Fruit fly (Drosophila melanogaster) whole organism, embryonic: ENCODE results near the gene uif.
A peak's percentile ranks its signal among the peaks of the same experiment; 100 is the strongest.

Experiments
- Aef1 ChIP-seq: fragments of 200-800 bp; sonication (Bioruptor generic); IDR thresholded peaks from 3 replicates; pipeline ENCODE4 v1.3.6; 2022; ENCODE audit warnings: missing biosample characterization, missing genetic modification characterization
- B-H2 ChIP-seq: fragments of 200-800 bp; sonication (Bioruptor generic); optimal IDR thresholded peaks from 2 replicates; lab custom pipeline; 2018; ENCODE audit warnings: missing biosample characterization, mild to moderate bottlenecking, missing genetic modification characterization
- Bteb2 ChIP-seq: fragments of 200-800 bp; sonication (Bioruptor generic); optimal IDR thresholded peaks from 2 replicates; lab custom pipeline; 2016; ENCODE audit warnings: missing biosample characterization, missing genetic modification characterization
- CG10209 ChIP-seq: fragments of 200-800 bp; sonication (Bioruptor generic); optimal IDR thresholded peaks from 3 replicates; lab custom pipeline; 2017; ENCODE audit warnings: missing biosample characterization, mild to moderate bottlenecking, missing genetic modification characterization, missing genetic modification reagents
- CG10267 ChIP-seq: fragments of 200-800 bp; sonication (Bioruptor generic); optimal IDR thresholded peaks from 2 replicates; lab custom pipeline; 2018; ENCODE audit warnings: missing biosample characterization, mild to moderate bottlenecking, missing genetic modification characterization, moderate library complexity
- CG10565 ChIP-seq: fragments of 200-800 bp; sonication (Bioruptor generic); optimal IDR thresholded peaks from 3 replicates; lab custom pipeline; 2016; ENCODE audit warnings: missing biosample characterization, mild to moderate bottlenecking, missing genetic modification characterization
- CG10654 ChIP-seq: fragments of 200-800 bp; sonication (Bioruptor generic); optimal IDR thresholded peaks from 2 replicates; lab custom pipeline; 2016; ENCODE audit warnings: missing biosample characterization, missing genetic modification characterization
- CG11085 ChIP-seq: fragments of 200-800 bp; sonication (Bioruptor generic); IDR thresholded peaks from 2 replicates; pipeline ENCODE4 v1.3.6; 2022; ENCODE audit warnings: missing biosample characterization, missing genetic modification characterization
- CG1233 ChIP-seq: fragments of 200-800 bp; sonication (Bioruptor generic); optimal IDR thresholded peaks from 4 replicates; lab custom pipeline; 2018; ENCODE audit warnings: missing biosample characterization, mild to moderate bottlenecking, missing genetic modification characterization
- CG12769 ChIP-seq: fragments of 200-800 bp; sonication (Bioruptor generic); optimal IDR thresholded peaks from 2 replicates; lab custom pipeline; 2019; ENCODE audit warnings: missing biosample characterization, mild to moderate bottlenecking, missing genetic modification characterization, moderate library complexity
- CG13296 ChIP-seq: fragments of 200-800 bp; sonication (Bioruptor generic); optimal IDR thresholded peaks from 3 replicates; lab custom pipeline; 2018; ENCODE audit warnings: missing biosample characterization, mild to moderate bottlenecking, missing genetic modification characterization
- CG14667 ChIP-seq: fragments of 200-800 bp; sonication (Bioruptor generic); IDR thresholded peaks from 2 replicates; pipeline ENCODE4 v1.3.6; 2022; ENCODE audit warnings: missing biosample characterization, missing genetic modification characterization
- CG14965 ChIP-seq: fragments of 200-800 bp; sonication (Bioruptor generic); optimal IDR thresholded peaks from 2 replicates; lab custom pipeline; 2016; ENCODE audit warnings: missing biosample characterization, missing genetic modification characterization, borderline replicate concordance
- CG15601 ChIP-seq: fragments of 200-800 bp; sonication (Bioruptor generic); optimal IDR thresholded peaks from 3 replicates; lab custom pipeline; 2019; ENCODE audit warnings: missing biosample characterization, mild to moderate bottlenecking, missing genetic modification characterization, moderate library complexity
- CG31224 ChIP-seq: fragments of 200-800 bp; sonication (Bioruptor generic); IDR thresholded peaks from 2 replicates; pipeline ENCODE4 v1.3.6; 2022; ENCODE audit warnings: missing biosample characterization, missing genetic modification characterization
- CG32772 ChIP-seq: fragments of 200-800 bp; sonication (Bioruptor generic); IDR thresholded peaks from 2 replicates; pipeline ENCODE4 v1.3.6; 2022; ENCODE audit warnings: missing biosample characterization, missing genetic modification characterization
- CG4328 ChIP-seq: fragments of 200-800 bp; sonication (Bioruptor generic); optimal IDR thresholded peaks from 3 replicates; lab custom pipeline; 2017; ENCODE audit warnings: missing biosample characterization, missing genetic modification reagents, missing genetic modification characterization
- CG4820 ChIP-seq: fragments of 200-800 bp; sonication (Bioruptor generic); optimal IDR thresholded peaks from 3 replicates; lab custom pipeline; 2016; ENCODE audit warnings: missing biosample characterization, missing genetic modification characterization
- CG6654 ChIP-seq: fragments of 200-800 bp; sonication (Bioruptor generic); optimal IDR thresholded peaks from 2 replicates; lab custom pipeline; 2017; ENCODE audit warnings: missing biosample characterization, mild to moderate bottlenecking, missing genetic modification characterization
- CG9609 ChIP-seq: fragments of 200-800 bp; sonication (Bioruptor generic); optimal IDR thresholded peaks from 3 replicates; lab custom pipeline; 2016; ENCODE audit warnings: missing biosample characterization, missing genetic modification characterization
- Dip3 ChIP-seq: fragments of 200-800 bp; sonication (Bioruptor generic); optimal IDR thresholded peaks from 3 replicates; lab custom pipeline; 2016; ENCODE audit warnings: missing biosample characterization, missing genetic modification characterization
- Dp ChIP-seq: fragments of 200-800 bp; sonication (Bioruptor generic); optimal IDR thresholded peaks from 2 replicates; lab custom pipeline; 2018; ENCODE audit warnings: missing biosample characterization, mild to moderate bottlenecking, missing genetic modification characterization, moderate library complexity
- Ets65A ChIP-seq: fragments of 200-800 bp; sonication (Bioruptor generic); peaks from one replicate; lab custom pipeline; 2016; ENCODE audit warnings: missing biosample characterization, missing genetic modification characterization
- Lpt ChIP-seq: fragments of >200 bp; optimal IDR thresholded peaks from 2 replicates; lab custom pipeline; 2018; ENCODE audit warnings: missing biosample characterization, missing genetic modification characterization
- NK7.1 ChIP-seq: fragments of 200-800 bp; sonication (Bioruptor generic); optimal IDR thresholded peaks from 3 replicates; lab custom pipeline; 2016; ENCODE audit warnings: missing biosample characterization, missing genetic modification characterization
- bigmax ChIP-seq: fragments of 200-800 bp; sonication (Bioruptor generic); optimal IDR thresholded peaks from 2 replicates; lab custom pipeline; 2018; ENCODE audit warnings: missing biosample characterization, mild to moderate bottlenecking, missing genetic modification characterization
- br ChIP-seq: fragments of >200 bp; optimal IDR thresholded peaks from 2 replicates; lab custom pipeline; 2017
- bsh ChIP-seq, 2 experiments: fragments of 200-800 bp; sonication (Bioruptor generic); optimal IDR thresholded peaks; 2 replicates each; lab custom pipeline; 2017 to 2018; ENCODE audit warnings: mild to moderate bottlenecking in 2 of 2, missing biosample characterization in 2 of 2, missing genetic modification characterization in 2 of 2, moderate library complexity in 1 of 2
- chinmo ChIP-seq: fragments of 200-800 bp; sonication (Bioruptor generic); IDR thresholded peaks from 4 replicates; pipeline ENCODE4 v1.3.6; 2022; ENCODE audit warnings: missing biosample characterization, missing genetic modification characterization; ENCODE audit not compliant: partially characterized antibody
- chm ChIP-seq: fragments of 200-800 bp; sonication (Bioruptor generic); IDR thresholded peaks from 2 replicates; pipeline ENCODE4 v1.3.6; 2022; ENCODE audit warnings: missing biosample characterization, missing genetic modification characterization
- danr ChIP-seq: fragments of 200-800 bp; sonication (Bioruptor generic); IDR thresholded peaks from 2 replicates; pipeline ENCODE4 v1.3.6; 2022; ENCODE audit warnings: missing biosample characterization, missing genetic modification characterization
- dimm ChIP-seq: fragments of 200-800 bp; sonication (Bioruptor generic); IDR thresholded peaks from 2 replicates; pipeline ENCODE4 v1.3.6; 2022; ENCODE audit warnings: missing biosample characterization, missing genetic modification characterization
- dm ChIP-seq: fragments of 200-800 bp; sonication (Bioruptor generic); optimal IDR thresholded peaks from 3 replicates; lab custom pipeline; 2016; ENCODE audit warnings: missing biosample characterization, missing genetic modification characterization
- dpn ChIP-seq, 2 experiments: fragments of 200-800 bp; sonication (Bioruptor generic); optimal IDR thresholded peaks; 3 replicates each; lab custom pipeline; 2016; ENCODE audit warnings: missing biosample characterization in 2 of 2, missing genetic modification characterization in 2 of 2
- eyg ChIP-seq: fragments of 200-800 bp; sonication (Bioruptor generic); optimal IDR thresholded peaks from 3 replicates; lab custom pipeline; 2016; ENCODE audit warnings: missing biosample characterization, missing genetic modification characterization
- fd96Cb ChIP-seq: fragments of 200-800 bp; sonication (Bioruptor generic); optimal IDR thresholded peaks from 2 replicates; lab custom pipeline; 2018; ENCODE audit warnings: missing biosample characterization, mild to moderate bottlenecking, missing genetic modification characterization, moderate library complexity
- gfzf ChIP-seq: fragments of 200-800 bp; sonication (Bioruptor generic); optimal IDR thresholded peaks from 2 replicates; lab custom pipeline; 2016; ENCODE audit warnings: missing biosample characterization, mild to moderate bottlenecking, missing genetic modification characterization, moderate library complexity
- ind ChIP-seq: fragments of 200-800 bp; sonication (Bioruptor generic); optimal IDR thresholded peaks from 3 replicates; lab custom pipeline; 2016; ENCODE audit warnings: missing biosample characterization, missing genetic modification characterization
- lmd ChIP-seq: fragments of 200-800 bp; sonication (Bioruptor generic); IDR thresholded peaks from 2 replicates; pipeline ENCODE4 v1.3.6; 2022; ENCODE audit warnings: missing biosample characterization, missing genetic modification characterization
- nerfin-2 ChIP-seq: fragments of 200-800 bp; sonication (Bioruptor generic); IDR thresholded peaks from 2 replicates; pipeline ENCODE4 v1.3.6; 2022; ENCODE audit warnings: missing biosample characterization, missing genetic modification characterization; ENCODE audit not compliant: partially characterized antibody
- odd ChIP-seq: fragments of 200-800 bp; sonication (Bioruptor generic); optimal IDR thresholded peaks from 2 replicates; lab custom pipeline; 2017; ENCODE audit warnings: missing biosample characterization, mild to moderate bottlenecking, missing genetic modification characterization
- pfk ChIP-seq: fragments of 200-800 bp; sonication (Bioruptor generic); optimal IDR thresholded peaks from 2 replicates; lab custom pipeline; 2018; ENCODE audit warnings: missing biosample characterization, mild to moderate bottlenecking, missing genetic modification characterization, moderate library complexity
- pho ChIP-seq: fragments of 200-800 bp; sonication (Bioruptor generic); optimal IDR thresholded peaks from 2 replicates; lab custom pipeline; 2016; ENCODE audit warnings: missing biosample characterization, missing genetic modification characterization
- schlank ChIP-seq: fragments of 200-800 bp; sonication (Bioruptor generic); optimal IDR thresholded peaks from 2 replicates; lab custom pipeline; 2018; ENCODE audit warnings: missing biosample characterization, mild to moderate bottlenecking, missing genetic modification characterization
- seq ChIP-seq: fragments of 200-800 bp; sonication (Bioruptor generic); IDR thresholded peaks from 2 replicates; pipeline ENCODE4 v1.3.6; 2022; ENCODE audit warnings: missing biosample characterization, missing genetic modification characterization
- so ChIP-seq: fragments of 200-800 bp; sonication (Bioruptor generic); IDR thresholded peaks from 3 replicates; pipeline ENCODE4 v1.3.6; 2022; ENCODE audit warnings: missing biosample characterization, missing genetic modification characterization
- tll ChIP-seq, 2 experiments: fragments of 200-800 bp in 1 of 2; fragments of >200 bp in 1 of 2; sonication (Bioruptor generic) in 1 of 2; optimal IDR thresholded peaks; 2 replicates each; lab custom pipeline; 2017 to 2019; ENCODE audit warnings: missing biosample characterization in 2 of 2, missing genetic modification characterization in 2 of 2, mild to moderate bottlenecking in 1 of 2, moderate library complexity in 1 of 2
- tna ChIP-seq: fragments of 200-800 bp; sonication (Bioruptor generic); IDR thresholded peaks from 2 replicates; pipeline ENCODE4 v1.3.6; 2022; ENCODE audit warnings: missing biosample characterization, missing genetic modification characterization; ENCODE audit not compliant: partially characterized antibody
- toy ChIP-seq: fragments of 200-800 bp; sonication (Bioruptor generic); IDR thresholded peaks from 2 replicates; pipeline ENCODE4 v1.3.6; 2022; ENCODE audit warnings: missing biosample characterization, missing genetic modification characterization
- trem ChIP-seq: fragments of 200-800 bp; optimal IDR thresholded peaks from 3 replicates; lab custom pipeline; 2019; ENCODE audit warnings: missing biosample characterization, mild to moderate bottlenecking, missing genetic modification characterization, moderate library complexity
- vnd ChIP-seq: fragments of 200-800 bp; sonication (Bioruptor generic); IDR thresholded peaks from 3 replicates; pipeline ENCODE4 v1.3.6; 2022; ENCODE audit warnings: missing biosample characterization, missing genetic modification characterization; ENCODE audit not compliant: partially characterized antibody
- wdn ChIP-seq: fragments of 200-800 bp; sonication (Bioruptor generic); IDR thresholded peaks from 2 replicates; pipeline ENCODE4 v1.3.6; 2022; ENCODE audit warnings: missing biosample characterization, missing genetic modification characterization

Gene uif

DNA sequence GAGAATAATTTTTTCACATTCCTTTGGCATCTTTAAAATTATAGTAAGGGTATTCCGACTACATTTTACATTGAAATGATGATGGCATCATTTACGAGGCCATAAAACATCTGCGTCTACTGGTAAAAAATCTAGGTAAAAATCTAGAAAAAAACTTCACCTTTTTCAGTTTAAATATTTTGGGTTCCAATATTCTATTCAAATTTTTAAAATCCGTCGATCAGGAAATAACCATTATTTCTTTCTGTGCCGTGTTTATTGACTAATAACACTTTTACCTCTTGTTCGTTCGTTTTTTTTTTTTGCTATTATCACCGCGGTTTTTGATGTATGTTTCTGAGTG lies 29.2 kb upstream of the uif start (continued):
- TF ChIP-seq bigmax (GFP tag; lab: Kevin White, UChicago): no peak
- TF ChIP-seq ind (GFP tag; lab: Kevin White, UChicago): peak; percentile 64
- TF ChIP-seq trem (tag; lab: Kevin White, UChicago): peak; percentile 17
- no peak for TF ChIP-seq CG31224
- TF ChIP-seq dm (GFP tag; lab: Kevin White, UChicago): peak; percentile 15
- peak; percentile 36; the same call in 1 of the 2 replicates for TF ChIP-seq wdn (GFP tag; lab: Robert Waterston, UW)
- TF ChIP-seq B-H2 (GFP tag; lab: Kevin White, UChicago): no peak
- TF ChIP-seq chm (GFP tag; lab: Robert Waterston, UW): no peak
- peak; percentile 31 for TF ChIP-seq CG10267 (tag; lab: Kevin White, UChicago)
- peak; percentile 2 for TF ChIP-seq eyg (GFP tag; lab: Kevin White, UChicago)
- no peak for TF ChIP-seq tna (GFP tag; lab: Robert Waterston, UW)
- TF ChIP-seq CG14667 (GFP tag; lab: Robert Waterston, UW): no peak
- peak; percentile 7 for TF ChIP-seq CG10654 (GFP tag; lab: Kevin White, UChicago)
- TF ChIP-seq CG11085 (GFP tag; lab: Robert Waterston, UW): no peak
- TF ChIP-seq fd96Cb (tag; lab: Kevin White, UChicago): peak; percentile 43
- TF ChIP-seq CG10565 (GFP tag; lab: Kevin White, UChicago): no peak
- no peak for TF ChIP-seq gfzf
- peak; percentile 21 for TF ChIP-seq CG13296 (GFP tag; lab: Kevin White, UChicago)
- peak; percentile 73 for TF ChIP-seq Ets65A
- no peak for TF ChIP-seq tll (GFP tag; optimal IDR thresholded peaks at IDR 0.05; lab: Kevin White, UChicago)
- no peak for TF ChIP-seq CG14965
- peak; percentile 48 for TF ChIP-seq CG10209
- peak; percentile 45 for TF ChIP-seq CG4820 (GFP tag; lab: Kevin White, UChicago)
- TF ChIP-seq NK7.1: no peak
- peak; percentile 74 for TF ChIP-seq CG9609 (GFP tag; lab: Kevin White, UChicago)
- TF ChIP-seq pho: peak; percentile 55
- TF ChIP-seq CG15601 (tag; lab: Kevin White, UChicago): no peak
- TF ChIP-seq bsh (GFP tag; optimal IDR thresholded peaks at IDR 0.05; lab: Kevin White, UChicago): peak in 1 of 2 experiments; percentile 64
- peak; percentile 19 for TF ChIP-seq odd (GFP tag; lab: Kevin White, UChicago)
- peak; percentile 49; the same call in 1 of the 2 replicates for TF ChIP-seq seq (GFP tag; lab: Robert Waterston, UW)
- no peak for TF ChIP-seq schlank (tag; lab: Kevin White, UChicago)
- TF ChIP-seq toy: no peak
- no peak for TF ChIP-seq dimm (GFP tag; lab: Robert Waterston, UW)
- peak; percentile 62 for TF ChIP-seq CG32772 (GFP tag; lab: Robert Waterston, UW)
- peak; percentile 33 for TF ChIP-seq Bteb2 (GFP tag; lab: Kevin White, UChicago)
- TF ChIP-seq so (GFP tag; lab: Robert Waterston, UW): peak; percentile 65; the same call in 1 of the 3 replicates
- no peak for TF ChIP-seq pfk (GFP tag; lab: Kevin White, UChicago)
- TF ChIP-seq dpn (GFP tag; optimal IDR thresholded peaks at IDR 0.05; lab: Kevin White, UChicago): peak; percentile 49 to 76
- TF ChIP-seq Dp (GFP tag; lab: Kevin White, UChicago): no peak
- TF ChIP-seq nerfin-2 (GFP tag; lab: Robert Waterston, UW): no peak
- TF ChIP-seq CG4328 (GFP tag; lab: Kevin White, UChicago): no peak
- TF ChIP-seq CG1233: peak; percentile 8
- TF ChIP-seq Aef1 (GFP tag; lab: Robert Waterston, UW): peak; percentile 54
- TF ChIP-seq Dip3: peak; percentile 31
- no peak for TF ChIP-seq CG6654 (GFP tag; lab: Kevin White, UChicago)
- TF ChIP-seq vnd (GFP tag; lab: Robert Waterston, UW): no peak
- TF ChIP-seq br (lab: Kevin White, UChicago): no peak
- peak; percentile 55; the same call in 1 of the 2 replicates for TF ChIP-seq danr
- TF ChIP-seq Lpt (GFP tag; lab: Kevin White, UChicago): no peak
- TF ChIP-seq lmd: peak; percentile 60
- TF ChIP-seq CG12769 (tag; lab: Kevin White, UChicago): peak; percentile 12
- no peak for TF ChIP-seq chinmo (GFP tag; lab: Robert Waterston, UW)
